Worm (Caenorhabditis elegans) whole organism, L1 larva: ENCODE measurements around the gene bre-5.

ENCODE experiments used
- C16A3.4 ChIP-seq: fragments of 150-350 bp; optimal IDR thresholded peaks from 2 replicates; lab custom pipeline; 2014; ENCODE audit warnings: missing biosample characterization, missing genetic modification characterization
- C34B4.2 ChIP-seq: sonication (generic microtip); optimal IDR thresholded peaks from 2 replicates; lab custom pipeline; 2017; ENCODE audit warnings: mild to moderate bottlenecking, missing genetic modification characterization, missing compliant biosample characterization
- F16B12.6 ChIP-seq: fragments of 150-350 bp; optimal IDR thresholded peaks from 2 replicates; lab custom pipeline; 2014; ENCODE audit warnings: missing biosample characterization, missing genetic modification characterization
- Y116A8C.19 ChIP-seq: sonication (generic microtip); optimal IDR thresholded peaks from 2 replicates; lab custom pipeline; 2016; ENCODE audit warnings: missing compliant biosample characterization, missing genetic modification characterization, borderline replicate concordance
- aha-1 ChIP-seq: fragments of 150-350 bp; optimal IDR thresholded peaks from 2 replicates; lab custom pipeline; 2014; ENCODE audit warnings: missing biosample characterization, missing genetic modification characterization
- alr-1 ChIP-seq: fragments of 200-800 bp; sonication (Bioruptor generic); optimal IDR thresholded peaks from 2 replicates; lab custom pipeline; 2018; ENCODE audit warnings: borderline replicate concordance, mild to moderate bottlenecking, missing genetic modification characterization, missing compliant biosample characterization
- aly-2 ChIP-seq: fragments of 150-350 bp; optimal IDR thresholded peaks from 2 replicates; lab custom pipeline; 2014; ENCODE audit warnings: missing biosample characterization, missing genetic modification characterization
- ama-1 ChIP-seq: fragments of 150-350 bp; optimal IDR thresholded peaks from 2 replicates; lab custom pipeline; 2014
- blmp-1 ChIP-seq: fragments of 150-350 bp; optimal IDR thresholded peaks from 2 replicates; lab custom pipeline; 2014; ENCODE audit warnings: missing biosample characterization, missing genetic modification characterization
- ceh-8 ChIP-seq: fragments of 200-800 bp; sonication (Bioruptor generic); optimal IDR thresholded peaks from 2 replicates; lab custom pipeline; 2018; ENCODE audit warnings: mild to moderate bottlenecking, missing genetic modification characterization, moderate library complexity, missing compliant biosample characterization
- ceh-82 ChIP-seq, 3 experiments: fragments of 150-350 bp in 1 of 3; sonication (generic microtip) in 2 of 3; optimal IDR thresholded peaks; 2 replicates each; lab custom pipeline; 2014 to 2017; ENCODE audit warnings: missing biosample characterization in 3 of 3, missing genetic modification characterization in 3 of 3
- ceh-88 ChIP-seq: fragments of 200-800 bp; sonication (Bioruptor generic); IDR thresholded peaks from 2 replicates; pipeline ENCODE4 v1.3.6; 2022; ENCODE audit warnings: missing genetic modification characterization, missing compliant biosample characterization
- dpl-1 ChIP-seq, 3 experiments: fragments of 150-350 bp in 2 of 3; sonication (generic microtip) in 1 of 3; optimal IDR thresholded peaks; 2 replicates each; lab custom pipeline; 2014 to 2017; ENCODE audit warnings: missing biosample characterization in 3 of 3, missing genetic modification characterization in 3 of 3, missing genetic modification reagents in 3 of 3
- efl-1 ChIP-seq, 4 experiments: fragments of 150-350 bp; optimal IDR thresholded peaks in 3 of 4; peaks in 1 of 4; 1 replicate in 1 of 4; 2 replicates in 3 of 4; lab custom pipeline; 2014; ENCODE audit warnings: missing biosample characterization in 2 of 4, missing genetic modification characterization in 2 of 4, missing genetic modification reagents in 2 of 4
- egl-13 ChIP-seq: sonication (generic microtip); optimal IDR thresholded peaks from 2 replicates; lab custom pipeline; 2016; ENCODE audit warnings: missing genotype, missing genetic modification reagents, missing genetic modification characterization, missing compliant biosample characterization
- egl-27 ChIP-seq, 2 experiments: fragments of 150-350 bp in 1 of 2; sonication (generic microtip); optimal IDR thresholded peaks; 3 replicates each; lab custom pipeline; 2017 to 2018; ENCODE audit warnings: missing biosample characterization in 2 of 2, missing genetic modification characterization in 2 of 2, missing genetic modification reagents in 2 of 2
- elt-2 ChIP-seq: sonication (generic microtip); optimal IDR thresholded peaks from 2 replicates; lab custom pipeline; 2016; ENCODE audit warnings: missing genetic modification characterization, mild to moderate bottlenecking, inconsistent platforms, missing compliant biosample characterization, missing genetic modification reagents
- elt-3 ChIP-seq, 6 experiments: fragments of 150-350 bp in 1 of 6; sonication (generic microtip); optimal IDR thresholded peaks; 2 replicates each; lab custom pipeline; 2017 to 2018; ENCODE audit warnings: missing biosample characterization in 6 of 6, missing genetic modification characterization in 6 of 6, inconsistent platforms in 1 of 6
- ets-5 ChIP-seq: fragments of 200-800 bp; sonication (Bioruptor generic); IDR thresholded peaks from 2 replicates; pipeline ENCODE4 v1.3.6; 2022; ENCODE audit warnings: missing genetic modification characterization, missing compliant biosample characterization
- fkh-10 ChIP-seq: sonication (generic microtip); optimal IDR thresholded peaks from 2 replicates; lab custom pipeline; 2017; ENCODE audit warnings: missing biosample characterization, missing genetic modification reagents, missing genetic modification characterization
- fkh-8 ChIP-seq: sonication (generic microtip); optimal IDR thresholded peaks from 2 replicates; lab custom pipeline; 2016; ENCODE audit warnings: mild to moderate bottlenecking, missing genetic modification characterization, missing compliant biosample characterization
- fos-1 ChIP-seq: fragments of 150-350 bp; optimal IDR thresholded peaks from 2 replicates; lab custom pipeline; 2014; ENCODE audit warnings: missing biosample characterization, missing genetic modification characterization
- grh-1 ChIP-seq: fragments of 200-800 bp; sonication (Bioruptor generic); IDR thresholded peaks from 2 replicates; pipeline ENCODE4 v1.3.6; 2022; ENCODE audit warnings: missing genetic modification reagents, missing genetic modification characterization, missing compliant biosample characterization
- hlh-17 ChIP-seq: fragments of 200-800 bp; sonication (Bioruptor generic); optimal IDR thresholded peaks from 2 replicates; lab custom pipeline; 2018; ENCODE audit warnings: missing genetic modification characterization, mild to moderate bottlenecking, missing compliant biosample characterization, moderate library complexity, borderline replicate concordance
- irx-1 ChIP-seq: sonication (generic microtip); optimal IDR thresholded peaks from 2 replicates; lab custom pipeline; 2016; ENCODE audit warnings: missing genetic modification characterization, missing compliant biosample characterization
- jun-1 ChIP-seq: fragments of 150-350 bp; optimal IDR thresholded peaks from 2 replicates; lab custom pipeline; 2014; ENCODE audit warnings: missing biosample characterization, missing genetic modification reagents, missing genetic modification characterization
- lin-15B ChIP-seq: fragments of 150-350 bp; sonication (generic microtip); optimal IDR thresholded peaks from 3 replicates; lab custom pipeline; 2014; ENCODE audit warnings: missing biosample characterization, missing genetic modification characterization
- lin-35 ChIP-seq, 2 experiments: fragments of 150-350 bp; optimal IDR thresholded peaks; 2 replicates each; lab custom pipeline; 2014; ENCODE audit warnings: missing biosample characterization in 2 of 2, missing genetic modification characterization in 2 of 2, missing genetic modification reagents in 2 of 2
- mab-9 ChIP-seq: fragments of 200-800 bp; sonication (Bioruptor generic); IDR thresholded peaks from 2 replicates; pipeline ENCODE4 v1.3.6; 2022; ENCODE audit warnings: missing genetic modification reagents, missing genetic modification characterization, missing compliant biosample characterization
- mdl-1 ChIP-seq, 2 experiments: fragments of 150-350 bp; optimal IDR thresholded peaks; 2 replicates each; lab custom pipeline; 2014 to 2017; ENCODE audit warnings: missing biosample characterization in 2 of 2, missing genetic modification characterization in 2 of 2, inconsistent platforms in 1 of 2
- mep-1 ChIP-seq: fragments of 150-350 bp; optimal IDR thresholded peaks from 2 replicates; lab custom pipeline; 2014; ENCODE audit warnings: missing biosample characterization, missing genetic modification characterization
- nhr-20 ChIP-seq: sonication (generic microtip); optimal IDR thresholded peaks from 2 replicates; lab custom pipeline; 2016; ENCODE audit warnings: mild to moderate bottlenecking, missing genetic modification characterization, missing compliant biosample characterization
- nhr-237 ChIP-seq: fragments of 150-350 bp; optimal IDR thresholded peaks from 2 replicates; lab custom pipeline; 2014; ENCODE audit warnings: missing biosample characterization, missing genetic modification characterization
- nhr-28 ChIP-seq: fragments of 150-350 bp; optimal IDR thresholded peaks from 2 replicates; lab custom pipeline; 2014; ENCODE audit warnings: missing biosample characterization, missing genetic modification characterization
- nhr-47 ChIP-seq: sonication (generic microtip); optimal IDR thresholded peaks from 2 replicates; lab custom pipeline; 2016; ENCODE audit warnings: mild to moderate bottlenecking, missing genetic modification characterization, moderate library complexity, missing compliant biosample characterization
- nhr-71 ChIP-seq: sonication (generic microtip); optimal IDR thresholded peaks from 2 replicates; lab custom pipeline; 2016; ENCODE audit warnings: mild to moderate bottlenecking, missing genetic modification characterization, moderate library complexity, missing compliant biosample characterization
- nhr-84 ChIP-seq: sonication (generic microtip); optimal IDR thresholded peaks from 2 replicates; lab custom pipeline; 2017; ENCODE audit warnings: missing biosample characterization, missing genetic modification characterization
- nhr-85 ChIP-seq: sonication (generic microtip); peaks from one replicate; lab custom pipeline; 2016; ENCODE audit warnings: missing genetic modification characterization, inconsistent platforms, missing compliant biosample characterization
- nhr-90 ChIP-seq: sonication (generic microtip); optimal IDR thresholded peaks from 2 replicates; lab custom pipeline; 2016; ENCODE audit warnings: mild to moderate bottlenecking, missing genetic modification characterization, missing compliant biosample characterization; ENCODE audit not compliant: poor library complexity
- pag-3 ChIP-seq: sonication (generic microtip); optimal IDR thresholded peaks from 2 replicates; lab custom pipeline; 2017; ENCODE audit warnings: missing genetic modification characterization, mild to moderate bottlenecking, missing compliant biosample characterization, antibody characterized with exemption, borderline replicate concordance; ENCODE audit not compliant: insufficient read depth
- pax-3 ChIP-seq: fragments of 200-800 bp; sonication (Bioruptor generic); optimal IDR thresholded peaks from 2 replicates; lab custom pipeline; 2018; ENCODE audit warnings: mild to moderate bottlenecking, missing genetic modification characterization, moderate library complexity, missing compliant biosample characterization
- rnt-1 ChIP-seq: sonication (generic microtip); optimal IDR thresholded peaks from 2 replicates; lab custom pipeline; 2016; ENCODE audit warnings: mild to moderate bottlenecking, missing genetic modification characterization, moderate library complexity, missing compliant biosample characterization
- skn-1 ChIP-seq: fragments of 150-350 bp; optimal IDR thresholded peaks from 2 replicates; lab custom pipeline; 2014; ENCODE audit warnings: missing biosample characterization, missing genetic modification characterization
- snu-23 ChIP-seq: sonication (generic microtip); optimal IDR thresholded peaks from 2 replicates; lab custom pipeline; 2016; ENCODE audit warnings: missing genetic modification characterization, missing compliant biosample characterization
- sptf-1 ChIP-seq: fragments of 150-350 bp; optimal IDR thresholded peaks from 2 replicates; lab custom pipeline; 2014; ENCODE audit warnings: missing biosample characterization, missing genetic modification characterization
- unc-130 ChIP-seq: fragments of 150-350 bp; optimal IDR thresholded peaks from 2 replicates; lab custom pipeline; 2017; ENCODE audit warnings: missing biosample characterization, missing genetic modification characterization, inconsistent platforms
- unc-98 ChIP-seq: fragments of 200-800 bp; sonication (Bioruptor generic); IDR thresholded peaks from 2 replicates; pipeline ENCODE4 v1.3.6; 2022; ENCODE audit warnings: missing genetic modification characterization, missing compliant biosample characterization
- zag-1 ChIP-seq: fragments of 150-350 bp; optimal IDR thresholded peaks from 2 replicates; lab custom pipeline; 2014; ENCODE audit warnings: missing biosample characterization, missing genetic modification characterization
- ztf-11 ChIP-seq, 2 experiments: sonication (generic microtip); optimal IDR thresholded peaks; 2 replicates each; lab custom pipeline; 2016 to 2017; ENCODE audit warnings: missing genetic modification characterization in 2 of 2, missing biosample characterization in 1 of 2, missing compliant biosample characterization in 1 of 2

bre-5 gene

DNA sequence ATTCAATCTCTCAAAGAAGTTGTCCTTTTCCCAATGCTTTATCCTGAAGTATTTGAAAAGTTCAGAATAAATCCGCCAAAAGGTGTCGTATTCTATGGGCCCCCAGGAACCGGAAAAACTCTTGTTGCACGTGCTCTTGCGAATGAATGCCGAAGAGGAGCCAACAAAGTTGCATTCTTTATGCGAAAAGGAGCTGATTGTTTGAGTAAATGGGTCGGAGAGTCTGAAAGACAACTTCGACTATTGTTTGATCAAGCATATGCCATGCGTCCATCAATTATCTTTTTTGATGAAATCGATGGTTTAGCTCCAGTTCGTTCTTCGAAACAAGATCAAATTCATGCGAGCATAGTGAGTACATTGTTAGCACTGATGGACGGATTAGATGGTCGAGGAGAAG lies 29.8 kb upstream of the bre-5 start:
- TF ChIP-seq efl-1 (optimal IDR thresholded peaks at IDR 0.05; lab: Kevin White, UChicago) (no peak), efl-1 (GFP tag; optimal IDR thresholded peaks at IDR 0.05 in 1 of 2; lab: Kevin White, UChicago) (peak in 1 of 2 experiments; percentile 91), skn-1 (tag; lab: Kevin White, UChicago) (no peak)

DNA sequence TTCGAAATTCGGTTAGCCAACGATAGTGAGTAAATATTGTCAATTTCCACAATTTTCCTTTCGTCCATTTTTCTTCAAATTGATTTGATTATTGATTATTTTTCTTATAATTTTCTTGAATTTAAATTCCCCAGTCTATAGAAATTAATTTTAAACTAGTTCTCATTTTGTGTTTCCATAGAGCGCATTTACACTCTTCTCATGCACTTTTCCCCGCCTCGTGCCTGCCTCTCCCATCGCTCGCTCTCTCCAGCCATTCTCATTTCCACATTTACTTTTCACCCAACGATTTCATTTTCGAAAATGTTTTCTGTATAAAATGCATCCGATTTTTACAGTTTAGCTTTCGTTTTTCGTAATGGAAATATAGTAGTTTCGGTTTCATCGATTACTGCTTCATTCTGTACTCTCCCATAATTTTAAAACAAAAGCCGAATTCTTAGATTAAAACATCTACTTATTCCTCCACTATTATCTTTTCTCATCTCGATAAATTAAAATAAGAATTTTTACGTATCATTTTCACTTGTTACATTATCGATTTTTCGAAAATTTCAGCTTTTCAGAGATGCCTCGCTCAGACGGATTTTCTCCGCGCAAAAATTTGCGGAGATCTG lies 28.0 kb upstream of the bre-5 start, which contains the start of gene lex-1:
Gene lex-1, plus strand, starts transcription at position 567 of the 617 bp plus-strand sequence.
- TF ChIP-seq Y116A8C.19 (tag; lab: Kevin White, UChicago) (no peak), fkh-8 (tag; lab: Kevin White, UChicago) (peak; percentile 21), irx-1 (tag; lab: Kevin White, UChicago) (no peak), zag-1 (tag; lab: Kevin White, UChicago) (no peak), nhr-84 (no peak), hlh-17 (no peak), F16B12.6 (tag; lab: Kevin White, UChicago) (peak; percentile 20), aha-1 (no peak), jun-1 (tag; lab: Kevin White, UChicago) (no peak), grh-1 (GFP tag; lab: Robert Waterston, UW) (no peak), nhr-85 (tag; lab: Kevin White, UChicago) (no peak), lin-35 (GFP tag; optimal IDR thresholded peaks at IDR 0.05; lab: Kevin White, UChicago) (peak; percentile 80 to 92), elt-3 (tag; optimal IDR thresholded peaks at IDR 0.05; lab: Kevin White, UChicago) (no peak), mep-1 (peak; percentile 56), C34B4.2 (tag; lab: Kevin White, UChicago) (no peak), nhr-90 (tag; lab: Kevin White, UChicago) (no peak), rnt-1 (tag; lab: Kevin White, UChicago) (no peak), mdl-1 (tag; optimal IDR thresholded peaks at IDR 0.05; lab: Kevin White, UChicago) (peak in 1 of 2 experiments; percentile 76), mab-9 (GFP tag; lab: Robert Waterston, UW) (no peak), ama-1 (lab: Kevin White, UChicago) (no peak), dpl-1 (GFP tag; optimal IDR thresholded peaks at IDR 0.05; lab: Kevin White, UChicago) (peak; percentile 61 to 86 (median 80)), unc-98 (GFP tag; lab: Robert Waterston, UW) (no peak), ceh-88 (GFP tag; lab: Robert Waterston, UW) (no peak), fos-1 (tag; lab: Kevin White, UChicago) (no peak), snu-23 (peak; percentile 55), pax-3 (no peak), nhr-47 (tag; lab: Kevin White, UChicago) (peak; percentile 6), ceh-8 (GFP tag; lab: Kevin White, UChicago) (no peak), sptf-1 (tag; lab: Kevin White, UChicago) (no peak), ceh-82 (tag; optimal IDR thresholded peaks at IDR 0.05; lab: Kevin White, UChicago) (peak in 1 of 3 experiments; percentile 22), alr-1 (tag; lab: Kevin White, UChicago) (no peak), lin-15B (peak; percentile 71), nhr-71 (tag; lab: Kevin White, UChicago) (peak; percentile 50), nhr-28 (tag; lab: Kevin White, UChicago) (no peak), egl-13 (tag; lab: Kevin White, UChicago) (no peak), nhr-20 (tag; lab: Kevin White, UChicago) (peak; percentile 38), efl-1 (optimal IDR thresholded peaks at IDR 0.05; lab: Kevin White, UChicago) (peak; percentile 18 to 79), efl-1 (GFP tag; optimal IDR thresholded peaks at IDR 0.05 in 1 of 2; lab: Kevin White, UChicago) (peak; percentile 85 to 98), blmp-1 (tag; lab: Kevin White, UChicago) (peak; percentile 86), nhr-237 (tag; lab: Kevin White, UChicago) (no peak), ztf-11 (tag; optimal IDR thresholded peaks at IDR 0.05; lab: Kevin White, UChicago) (no peak), fkh-10 (GFP tag; lab: Kevin White, UChicago) (no peak), C16A3.4 (peak; percentile 37), ets-5 (GFP tag; lab: Robert Waterston, UW) (no peak), elt-2 (tag; lab: Kevin White, UChicago) (no peak), pag-3 (tag; lab: Kevin White, UChicago) (no peak), unc-130 (tag; lab: Kevin White, UChicago) (no peak), aly-2 (tag; lab: Kevin White, UChicago) (no peak), egl-27 (tag; optimal IDR thresholded peaks at IDR 0.05; lab: Kevin White, UChicago) (no peak)
